Worm (Caenorhabditis elegans): Measurements from ENCODE around the gene F07C3.16.

DNA sequence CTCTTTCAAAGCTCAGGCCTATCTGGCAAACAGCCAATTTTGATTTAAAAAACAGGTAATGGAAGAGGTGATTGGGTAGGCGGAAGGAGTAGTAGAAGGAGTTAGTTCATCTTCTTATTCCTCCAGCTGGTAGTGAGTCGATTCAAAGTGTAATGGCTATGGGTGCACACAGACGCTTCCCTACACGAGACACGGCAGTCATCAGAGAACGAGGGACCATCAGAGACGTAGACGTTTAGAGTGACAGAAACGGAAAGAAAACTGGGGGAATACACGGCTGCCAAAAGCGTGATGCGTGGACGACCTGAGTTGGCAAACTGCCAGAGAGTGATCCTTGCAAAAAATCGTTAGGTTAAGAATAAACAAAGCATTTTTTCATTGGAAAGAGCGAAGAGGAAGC, 10.0 kb downstream of the F07C3.16 start:
- TF ChIP-seq ztf-29 (GFP tag; IDR thresholded peaks at IDR 0.05) (no peak), klf-2 (GFP tag; conservative IDR thresholded peaks at IDR 0.05) (no peak), ref-1 (GFP tag; conservative IDR thresholded peaks at IDR 0.05) (no peak)

Data from whole organism, midembryonic.